Worm (Caenorhabditis elegans) whole organism, young adult: ENCODE results near the gene C13F10.6.
A peak's percentile ranks its signal among the peaks of the same experiment; 100 is the strongest.

Source experiments
- B0261.1 ChIP-seq: sonication (generic microtip); optimal IDR thresholded peaks from 2 replicates; lab custom pipeline; 2016; ENCODE audit warnings: mild to moderate bottlenecking, missing genetic modification characterization, moderate library complexity, missing compliant biosample characterization
- F22D6.2 ChIP-seq: sonication (generic microtip); optimal IDR thresholded peaks from 2 replicates; lab custom pipeline; 2016; ENCODE audit warnings: mild to moderate bottlenecking, missing genetic modification characterization, missing compliant biosample characterization
- F23B12.7 ChIP-seq: sonication (generic microtip); optimal IDR thresholded peaks from 2 replicates; lab custom pipeline; 2017; ENCODE audit warnings: missing genetic modification characterization, mild to moderate bottlenecking, missing compliant biosample characterization, antibody characterized with exemption, moderate library complexity; ENCODE audit not compliant: insufficient read depth
- F33H1.4 ChIP-seq: fragments of 200-800 bp; sonication (Bioruptor generic); IDR thresholded peaks from 2 replicates; pipeline ENCODE4 v1.3.6; 2022; ENCODE audit warnings: missing genetic modification reagents, missing genetic modification characterization, missing compliant biosample characterization
- F55B11.4 ChIP-seq: sonication (generic microtip); optimal IDR thresholded peaks from 2 replicates; lab custom pipeline; 2016; ENCODE audit warnings: missing compliant biosample characterization, missing genetic modification characterization, borderline replicate concordance; ENCODE audit not compliant: insufficient read depth
- F57A8.1 ChIP-seq: fragments of 200-800 bp; sonication (Bioruptor generic); optimal IDR thresholded peaks from 2 replicates; lab custom pipeline; 2018; ENCODE audit warnings: mild to moderate bottlenecking, missing genetic modification characterization, moderate library complexity, missing compliant biosample characterization
- Y53F4B.3 ChIP-seq: fragments of 200-800 bp; sonication (Bioruptor generic); IDR thresholded peaks from 2 replicates; pipeline ENCODE4 v1.3.6; 2022; ENCODE audit warnings: missing genetic modification reagents, missing genetic modification characterization, missing compliant biosample characterization
- Y56A3A.18 ChIP-seq: fragments of 200-800 bp; sonication (Bioruptor generic); IDR thresholded peaks from 2 replicates; pipeline ENCODE4 v1.3.6; 2022; ENCODE audit warnings: missing genetic modification reagents, missing genetic modification characterization, missing compliant biosample characterization
- ZK185.1 ChIP-seq: sonication (generic microtip); optimal IDR thresholded peaks from 2 replicates; lab custom pipeline; 2016; ENCODE audit warnings: mild to moderate bottlenecking, missing genetic modification characterization, missing compliant biosample characterization; ENCODE audit not compliant: poor library complexity, severe bottlenecking
- akir-1 ChIP-seq: fragments of 200-800 bp; sonication (Bioruptor generic); optimal IDR thresholded peaks from 2 replicates; lab custom pipeline; 2018; ENCODE audit warnings: mild to moderate bottlenecking, missing genetic modification characterization, moderate library complexity, missing compliant biosample characterization
- atf-7 ChIP-seq: sonication (generic microtip); optimal IDR thresholded peaks from 2 replicates; lab custom pipeline; 2017; ENCODE audit warnings: mild to moderate bottlenecking, missing genetic modification characterization, missing compliant biosample characterization
- athp-1 ChIP-seq: sonication (generic microtip); optimal IDR thresholded peaks from 2 replicates; lab custom pipeline; 2017; ENCODE audit warnings: mild to moderate bottlenecking, missing genetic modification characterization, missing compliant biosample characterization
- attf-6 ChIP-seq: fragments of 200-800 bp; sonication (Bioruptor generic); IDR thresholded peaks from 2 replicates; pipeline ENCODE4 v1.3.6; 2022; ENCODE audit warnings: missing genetic modification reagents, missing genetic modification characterization, missing compliant biosample characterization
- bed-2 ChIP-seq: fragments of 200-800 bp; sonication (Bioruptor generic); IDR thresholded peaks from 2 replicates; pipeline ENCODE4 v1.3.6; 2022; ENCODE audit warnings: missing genetic modification reagents, missing genetic modification characterization, missing compliant biosample characterization
- cebp-2 ChIP-seq: fragments of 200-800 bp; sonication (Bioruptor generic); IDR thresholded peaks from 2 replicates; pipeline ENCODE4 v1.3.6; 2022; ENCODE audit warnings: missing genetic modification characterization, missing compliant biosample characterization
- ceh-91 ChIP-seq: fragments of 200-800 bp; sonication (Bioruptor generic); IDR thresholded peaks from 2 replicates; pipeline ENCODE4 v1.3.6; 2022; ENCODE audit warnings: missing genetic modification reagents, missing genetic modification characterization, missing compliant biosample characterization
- die-1 ChIP-seq: sonication (generic microtip); optimal IDR thresholded peaks from 2 replicates; lab custom pipeline; 2016; ENCODE audit warnings: missing genotype, mild to moderate bottlenecking, missing genetic modification characterization, missing compliant biosample characterization
- dox-1 ChIP-seq: fragments of 200-800 bp; sonication (Bioruptor generic); IDR thresholded peaks from 2 replicates; pipeline ENCODE4 v1.3.6; 2022; ENCODE audit warnings: missing genetic modification reagents, missing genetic modification characterization, missing compliant biosample characterization
- egl-18 ChIP-seq: fragments of 200-800 bp; sonication (Bioruptor generic); IDR thresholded peaks from 2 replicates; pipeline ENCODE4 v1.3.6; 2022; ENCODE audit warnings: missing genetic modification reagents, missing genetic modification characterization, missing compliant biosample characterization
- egl-44 ChIP-seq: fragments of 200-800 bp; sonication (Bioruptor generic); IDR thresholded peaks from 2 replicates; pipeline ENCODE4 v1.3.6; 2022; ENCODE audit warnings: missing genetic modification reagents, missing genetic modification characterization, missing compliant biosample characterization
- ekl-4 ChIP-seq: fragments of 200-800 bp; sonication (Bioruptor generic); IDR thresholded peaks from 2 replicates; pipeline ENCODE4 v1.3.6; 2022; ENCODE audit warnings: missing genetic modification reagents, missing genetic modification characterization, missing compliant biosample characterization
- fkh-3 ChIP-seq: sonication (generic microtip); optimal IDR thresholded peaks from 2 replicates; lab custom pipeline; 2016; ENCODE audit warnings: mild to moderate bottlenecking, missing genetic modification characterization, missing compliant biosample characterization
- hlh-26 ChIP-seq: fragments of 200-800 bp; sonication (Bioruptor generic); conservative IDR thresholded peaks from 2 replicates; pipeline ENCODE4 v1.3.6; 2022; ENCODE audit warnings: missing genetic modification reagents, missing genetic modification characterization, missing compliant biosample characterization
- hmg-1.2 ChIP-seq: fragments of 200-800 bp; sonication (Bioruptor generic); IDR thresholded peaks from 2 replicates; pipeline ENCODE4 v1.3.6; 2022; ENCODE audit warnings: missing genetic modification reagents, missing genetic modification characterization, missing compliant biosample characterization
- hrde-1 ChIP-seq: sonication (generic microtip); optimal IDR thresholded peaks from 2 replicates; lab custom pipeline; 2016; ENCODE audit warnings: missing genetic modification characterization, mild to moderate bottlenecking, missing compliant biosample characterization, moderate library complexity, missing genotype, missing genetic modification reagents, borderline replicate concordance
- lag-1 ChIP-seq: fragments of 200-800 bp; sonication (Bioruptor generic); IDR thresholded peaks from 2 replicates; pipeline ENCODE4 v1.3.6; 2022; ENCODE audit warnings: missing genetic modification reagents, missing genetic modification characterization, missing compliant biosample characterization
- let-607 ChIP-seq, 2 experiments: fragments of 200-800 bp in 1 of 2; sonication (Bioruptor generic) in 1 of 2; sonication (generic microtip) in 1 of 2; optimal IDR thresholded peaks; 2 replicates each; lab custom pipeline; 2016 to 2018; ENCODE audit warnings: mild to moderate bottlenecking in 2 of 2, missing compliant biosample characterization in 2 of 2, missing genetic modification characterization in 2 of 2, moderate library complexity in 2 of 2, missing genotype in 1 of 2
- lin-40 ChIP-seq: sonication (generic microtip); optimal IDR thresholded peaks from 2 replicates; lab custom pipeline; 2016; ENCODE audit warnings: missing genetic modification characterization, mild to moderate bottlenecking, missing compliant biosample characterization, missing genotype, missing genetic modification reagents
- lin-54 ChIP-seq: fragments of 200-800 bp; sonication (Bioruptor generic); optimal IDR thresholded peaks from 2 replicates; lab custom pipeline; 2018; ENCODE audit warnings: mild to moderate bottlenecking, missing genetic modification characterization, missing compliant biosample characterization
- lir-1 ChIP-seq: fragments of 200-800 bp; sonication (Bioruptor generic); conservative IDR thresholded peaks from 2 replicates; pipeline ENCODE4 v1.3.6; 2022; ENCODE audit warnings: missing genetic modification reagents, missing genetic modification characterization, missing compliant biosample characterization
- lsl-1 ChIP-seq: fragments of 200-800 bp; sonication (Bioruptor generic); optimal IDR thresholded peaks from 2 replicates; lab custom pipeline; 2018; ENCODE audit warnings: mild to moderate bottlenecking, missing genetic modification characterization, moderate library complexity, missing compliant biosample characterization
- madf-6 ChIP-seq: fragments of 200-800 bp; sonication (Bioruptor generic); IDR thresholded peaks from 2 replicates; pipeline ENCODE4 v1.3.6; 2022; ENCODE audit warnings: missing genetic modification reagents, missing genetic modification characterization, missing compliant biosample characterization
- mel-28 ChIP-seq: sonication (generic microtip); optimal IDR thresholded peaks from 2 replicates; lab custom pipeline; 2016; ENCODE audit warnings: borderline replicate concordance, mild to moderate bottlenecking, missing genetic modification characterization, missing compliant biosample characterization
- nfyb-1 ChIP-seq: fragments of 200-800 bp; sonication (Bioruptor generic); IDR thresholded peaks from 2 replicates; pipeline ENCODE4 v1.3.6; 2022; ENCODE audit warnings: missing genetic modification reagents, missing genetic modification characterization, missing compliant biosample characterization
- nhr-90 ChIP-seq: sonication (generic microtip); optimal IDR thresholded peaks from 2 replicates; lab custom pipeline; 2016; ENCODE audit warnings: missing genotype, mild to moderate bottlenecking, missing genetic modification characterization, missing compliant biosample characterization
- pbrm-1 ChIP-seq: fragments of 200-800 bp; sonication (Bioruptor generic); IDR thresholded peaks from 2 replicates; pipeline ENCODE4 v1.3.6; 2022; ENCODE audit warnings: missing genetic modification reagents, missing genetic modification characterization, missing compliant biosample characterization
- pha-4 ChIP-seq: fragments of 150-350 bp; sonication (generic microtip); optimal IDR thresholded peaks from 2 replicates; lab custom pipeline; 2014; ENCODE audit warnings: missing biosample characterization, missing genetic modification reagents, missing genetic modification characterization
- rcor-1 ChIP-seq: fragments of 200-800 bp; sonication (Bioruptor generic); IDR thresholded peaks from 2 replicates; pipeline ENCODE4 v1.3.6; 2022; ENCODE audit warnings: missing genetic modification reagents, missing genetic modification characterization, missing compliant biosample characterization
- rec-8 ChIP-seq, 2 experiments: sonication (generic microtip); optimal IDR thresholded peaks; 2 replicates each; lab custom pipeline; 2016; ENCODE audit warnings: mild to moderate bottlenecking in 2 of 2, missing genetic modification characterization in 2 of 2, missing genetic modification reagents in 2 of 2, missing genotype in 2 of 2, missing biosample characterization in 1 of 2, missing compliant biosample characterization in 1 of 2, moderate library complexity in 1 of 2
- repo-1 ChIP-seq: sonication (generic microtip); optimal IDR thresholded peaks from 2 replicates; lab custom pipeline; 2017; ENCODE audit warnings: mild to moderate bottlenecking, missing genetic modification characterization, missing compliant biosample characterization
- rpc-1 ChIP-seq, 2 experiments: fragments of 150-350 bp in 1 of 2; sonication (generic microtip) in 1 of 2; optimal IDR thresholded peaks; 2 replicates each; lab custom pipeline; 2014 to 2018; ENCODE audit warnings: missing biosample characterization in 1 of 2, missing genetic modification characterization in 1 of 2, missing genetic modification reagents in 1 of 2, missing genotype in 1 of 2
- snpc-1.1 ChIP-seq: sonication (generic microtip); optimal IDR thresholded peaks from 2 replicates; lab custom pipeline; 2017; ENCODE audit warnings: missing genetic modification characterization, mild to moderate bottlenecking, missing compliant biosample characterization, antibody characterized with exemption, moderate library complexity, missing genotype, missing genetic modification reagents; ENCODE audit not compliant: insufficient read depth
- snpc-3.4 ChIP-seq: sonication (generic microtip); optimal IDR thresholded peaks from 2 replicates; lab custom pipeline; 2017; ENCODE audit warnings: missing genetic modification characterization, mild to moderate bottlenecking, missing compliant biosample characterization, antibody characterized with exemption, moderate library complexity, missing genotype, missing genetic modification reagents
- tbp1 ChIP-seq: fragments of 200-800 bp; sonication (Bioruptor generic); optimal IDR thresholded peaks from 2 replicates; lab custom pipeline; 2018; ENCODE audit warnings: mild to moderate bottlenecking, missing genetic modification characterization, missing compliant biosample characterization
- zim-3 ChIP-seq: sonication (generic microtip); optimal IDR thresholded peaks from 2 replicates; lab custom pipeline; 2017; ENCODE audit warnings: mild to moderate bottlenecking, missing genetic modification characterization, moderate library complexity, missing compliant biosample characterization
- ztf-26 ChIP-seq: sonication (generic microtip); optimal IDR thresholded peaks from 2 replicates; lab custom pipeline; 2017; ENCODE audit warnings: missing genetic modification characterization, missing compliant biosample characterization
- ztf-3 ChIP-seq: fragments of 200-800 bp; sonication (Bioruptor generic); optimal IDR thresholded peaks from 2 replicates; lab custom pipeline; 2018; ENCODE audit warnings: mild to moderate bottlenecking, missing genetic modification characterization, missing compliant biosample characterization
- ztf-6 ChIP-seq: fragments of 200-800 bp; sonication (Bioruptor generic); IDR thresholded peaks from 2 replicates; pipeline ENCODE4 v1.3.6; 2022; ENCODE audit warnings: missing genetic modification reagents, missing genetic modification characterization, missing compliant biosample characterization

The C13F10.6 gene

ce11 chrV:7237133-7237532, 16.3 kb upstream of the C13F10.6 start, which contains the start of gene hyls-1 (continued):
- TF ChIP-seq attf-6 (GFP tag; lab: Robert Waterston, UW) = 0 out of 2 replicates have a peak, but pooled peaks have one; percentile 20
- TF ChIP-seq zim-3 = no peak
- TF ChIP-seq egl-18 (GFP tag; lab: Robert Waterston, UW) = no peak
- peak; percentile 34 for TF ChIP-seq snpc-3.4 (tag; lab: Kevin White, UChicago)
- TF ChIP-seq hlh-26 = no peak
- peak; percentile 63 for TF ChIP-seq ekl-4
- peak; percentile 84 for TF ChIP-seq pbrm-1
- TF ChIP-seq lin-40 = peak; percentile 72
- TF ChIP-seq B0261.1 = no peak
- no peak for TF ChIP-seq let-607 (tag; optimal IDR thresholded peaks at IDR 0.05; lab: Kevin White, UChicago)
- peak; percentile 71 for TF ChIP-seq rcor-1
- TF ChIP-seq cebp-2 (GFP tag; lab: Robert Waterston, UW) = no peak
- TF ChIP-seq ztf-3 (GFP tag; lab: Kevin White, UChicago) = no peak
- peak; percentile 74 for TF ChIP-seq pha-4 (tag; lab: Kevin White, UChicago)
- TF ChIP-seq lir-1 (GFP tag; lab: Robert Waterston, UW) = no peak; the same call in 1 of the 2 replicates
- TF ChIP-seq F23B12.7 (tag; lab: Kevin White, UChicago) = peak; percentile 91
- no peak for TF ChIP-seq fkh-3 (tag; lab: Kevin White, UChicago)
- TF ChIP-seq bed-2 = no peak
- TF ChIP-seq ztf-6 (GFP tag; lab: Robert Waterston, UW) = no peak
- peak; percentile 31 for TF ChIP-seq rpc-1 (optimal IDR thresholded peaks at IDR 0.05; lab: Kevin White, UChicago)
- no peak for TF ChIP-seq rpc-1 (tag; optimal IDR thresholded peaks at IDR 0.05; lab: Kevin White, UChicago)
- TF ChIP-seq ztf-26 (tag; lab: Kevin White, UChicago) = no peak
- TF ChIP-seq nhr-90 (tag; lab: Kevin White, UChicago) = no peak
- TF ChIP-seq madf-6 = peak; percentile 88
- no peak for TF ChIP-seq athp-1 (tag; lab: Kevin White, UChicago)
- TF ChIP-seq F55B11.4 = no peak
- no peak for TF ChIP-seq F22D6.2 (tag; lab: Kevin White, UChicago)
- peak; percentile 61 for TF ChIP-seq hmg-1.2 (GFP tag; lab: Robert Waterston, UW)
- TF ChIP-seq lin-54 (GFP tag; lab: Kevin White, UChicago) = peak; percentile 97
- no peak for TF ChIP-seq snpc-1.1 (tag; lab: Kevin White, UChicago)
- TF ChIP-seq repo-1 (tag; lab: Kevin White, UChicago) = no peak
- TF ChIP-seq mel-28 (tag; lab: Kevin White, UChicago) = peak; percentile 5
- TF ChIP-seq atf-7 = no peak
- no peak for TF ChIP-seq akir-1
- peak; percentile 42 for TF ChIP-seq tbp1 (GFP tag; lab: Kevin White, UChicago)
- TF ChIP-seq egl-44 (GFP tag; lab: Robert Waterston, UW) = no peak
- TF ChIP-seq Y53F4B.3 (GFP tag; lab: Robert Waterston, UW) = no peak
- no peak for TF ChIP-seq lag-1
- no peak for TF ChIP-seq die-1
- peak; percentile 76 for TF ChIP-seq dox-1

ce11 chrV:7237094-7237132, 16.1 kb upstream of the C13F10.6 start, which contains the start of gene hpo-9:
TSS of gene hpo-9 (minus strand) at chrV:7237130.
- TF ChIP-seq rec-8 (tag; optimal IDR thresholded peaks at IDR 0.05; lab: Kevin White, UChicago) = no peak
- no peak for TF ChIP-seq ZK185.1 (tag; lab: Kevin White, UChicago)
- no peak for TF ChIP-seq hrde-1 (tag; lab: Kevin White, UChicago)
- TF ChIP-seq let-607 (tag; optimal IDR thresholded peaks at IDR 0.05; lab: Kevin White, UChicago) = no peak
- TF ChIP-seq F57A8.1 (GFP tag; lab: Kevin White, UChicago) = no peak
- TF ChIP-seq dox-1 = no peak
- no peak for TF ChIP-seq nfyb-1 (GFP tag; lab: Robert Waterston, UW)
- TF ChIP-seq rpc-1 (optimal IDR thresholded peaks at IDR 0.05; lab: Kevin White, UChicago) = no peak
- TF ChIP-seq rpc-1 (tag; optimal IDR thresholded peaks at IDR 0.05; lab: Kevin White, UChicago) = no peak
- no peak for TF ChIP-seq ceh-91
- no peak for TF ChIP-seq F33H1.4 (GFP tag; lab: Robert Waterston, UW)
- TF ChIP-seq Y56A3A.18 (GFP tag; lab: Robert Waterston, UW) = no peak
- TF ChIP-seq lin-40 = no peak
- no peak for TF ChIP-seq lir-1 (GFP tag; lab: Robert Waterston, UW)
- no peak for TF ChIP-seq B0261.1
- no peak for TF ChIP-seq lsl-1 (GFP tag; lab: Kevin White, UChicago)
